Worm (Caenorhabditis elegans) whole organism, young adult: ENCODE results near the gene T26H5.9.

Experiments
- B0261.1 ChIP-seq: sonication (generic microtip); optimal IDR thresholded peaks from 2 replicates; lab custom pipeline; 2016; ENCODE audit warnings: mild to moderate bottlenecking, missing genetic modification characterization, moderate library complexity, missing compliant biosample characterization
- C06A6.2 ChIP-seq: fragments of 200-800 bp; sonication (Bioruptor generic); conservative IDR thresholded peaks from 2 replicates; pipeline ENCODE4 v1.3.6; 2022; ENCODE audit warnings: missing genetic modification characterization, missing compliant biosample characterization
- C17E4.6 ChIP-seq: fragments of 200-800 bp; sonication (Bioruptor generic); IDR thresholded peaks from 2 replicates; pipeline ENCODE4 v1.3.6; 2022; ENCODE audit warnings: missing genetic modification reagents, missing genetic modification characterization, missing compliant biosample characterization
- F33H1.4 ChIP-seq: fragments of 200-800 bp; sonication (Bioruptor generic); IDR thresholded peaks from 2 replicates; pipeline ENCODE4 v1.3.6; 2022; ENCODE audit warnings: missing genetic modification reagents, missing genetic modification characterization, missing compliant biosample characterization
- F39B2.1 ChIP-seq: fragments of 200-800 bp; sonication (Bioruptor generic); IDR thresholded peaks from 2 replicates; pipeline ENCODE4 v1.3.6; 2022; ENCODE audit warnings: missing genetic modification reagents, missing genetic modification characterization, missing compliant biosample characterization
- F49E8.2 ChIP-seq: sonication (generic microtip); optimal IDR thresholded peaks from 3 replicates; lab custom pipeline; 2017; ENCODE audit warnings: missing genetic modification characterization, mild to moderate bottlenecking, missing compliant biosample characterization, antibody characterized with exemption, moderate library complexity; ENCODE audit not compliant: insufficient read depth
- K11D2.4 ChIP-seq: fragments of 200-800 bp; sonication (Bioruptor generic); IDR thresholded peaks from 2 replicates; pipeline ENCODE4 v1.3.6; 2022; ENCODE audit warnings: missing genetic modification reagents, missing genetic modification characterization, missing compliant biosample characterization
- K12H6.12 ChIP-seq: fragments of 200-800 bp; sonication (Bioruptor generic); optimal IDR thresholded peaks from 2 replicates; lab custom pipeline; 2018; ENCODE audit warnings: mild to moderate bottlenecking, missing genetic modification characterization, missing compliant biosample characterization
- Y53G8AR.9 ChIP-seq: fragments of 200-800 bp; sonication (Bioruptor generic); conservative IDR thresholded peaks from 2 replicates; pipeline ENCODE4 v1.3.6; 2022; ENCODE audit warnings: missing genetic modification reagents, missing genetic modification characterization, missing compliant biosample characterization
- Y79H2A.3 ChIP-seq: fragments of 200-800 bp; sonication (Bioruptor generic); conservative IDR thresholded peaks from 2 replicates; pipeline ENCODE4 v1.3.6; 2022; ENCODE audit warnings: missing genetic modification reagents, missing genetic modification characterization, missing compliant biosample characterization
- aptf-3 ChIP-seq: fragments of 200-800 bp; sonication (Bioruptor generic); IDR thresholded peaks from 2 replicates; pipeline ENCODE4 v1.3.6; 2022; ENCODE audit warnings: missing genetic modification characterization, missing compliant biosample characterization
- athp-1 ChIP-seq: sonication (generic microtip); optimal IDR thresholded peaks from 2 replicates; lab custom pipeline; 2017; ENCODE audit warnings: mild to moderate bottlenecking, missing genetic modification characterization, missing compliant biosample characterization
- attf-5 ChIP-seq: fragments of 200-800 bp; sonication (Bioruptor generic); optimal IDR thresholded peaks from 2 replicates; lab custom pipeline; 2018; ENCODE audit warnings: mild to moderate bottlenecking, missing genetic modification characterization, missing compliant biosample characterization
- bed-2 ChIP-seq: fragments of 200-800 bp; sonication (Bioruptor generic); IDR thresholded peaks from 2 replicates; pipeline ENCODE4 v1.3.6; 2022; ENCODE audit warnings: missing genetic modification reagents, missing genetic modification characterization, missing compliant biosample characterization
- ceh-27 ChIP-seq: fragments of 200-800 bp; sonication (Bioruptor generic); optimal IDR thresholded peaks from 2 replicates; lab custom pipeline; 2018; ENCODE audit warnings: mild to moderate bottlenecking, missing genetic modification characterization, moderate library complexity, missing compliant biosample characterization
- ceh-40 ChIP-seq: fragments of 200-800 bp; sonication (Bioruptor generic); IDR thresholded peaks from 2 replicates; pipeline ENCODE4 v1.3.6; 2022; ENCODE audit warnings: missing genetic modification characterization, missing compliant biosample characterization
- ceh-79 ChIP-seq: sonication (generic microtip); optimal IDR thresholded peaks from 2 replicates; lab custom pipeline; 2017; ENCODE audit warnings: mild to moderate bottlenecking, missing genetic modification characterization, missing compliant biosample characterization
- ceh-91 ChIP-seq: fragments of 200-800 bp; sonication (Bioruptor generic); IDR thresholded peaks from 2 replicates; pipeline ENCODE4 v1.3.6; 2022; ENCODE audit warnings: missing genetic modification reagents, missing genetic modification characterization, missing compliant biosample characterization
- chd-7 ChIP-seq: sonication (generic microtip); optimal IDR thresholded peaks from 2 replicates; lab custom pipeline; 2016; ENCODE audit warnings: mild to moderate bottlenecking, missing genetic modification characterization, moderate library complexity, missing compliant biosample characterization
- dpff-1 ChIP-seq: sonication (generic microtip); optimal IDR thresholded peaks from 2 replicates; lab custom pipeline; 2017; ENCODE audit warnings: mild to moderate bottlenecking, missing genetic modification characterization, missing compliant biosample characterization
- dpl-1 ChIP-seq: fragments of 150-350 bp; optimal IDR thresholded peaks from 2 replicates; lab custom pipeline; 2014; ENCODE audit warnings: missing biosample characterization, missing genetic modification reagents, missing genetic modification characterization
- egl-44 ChIP-seq: fragments of 200-800 bp; sonication (Bioruptor generic); IDR thresholded peaks from 2 replicates; pipeline ENCODE4 v1.3.6; 2022; ENCODE audit warnings: missing genetic modification reagents, missing genetic modification characterization, missing compliant biosample characterization
- egrh-3 ChIP-seq: fragments of 200-800 bp; sonication (Bioruptor generic); IDR thresholded peaks from 2 replicates; pipeline ENCODE4 v1.3.6; 2022; ENCODE audit warnings: missing genetic modification reagents, missing genetic modification characterization, missing compliant biosample characterization
- ekl-4 ChIP-seq: fragments of 200-800 bp; sonication (Bioruptor generic); IDR thresholded peaks from 2 replicates; pipeline ENCODE4 v1.3.6; 2022; ENCODE audit warnings: missing genetic modification reagents, missing genetic modification characterization, missing compliant biosample characterization
- him-1 ChIP-seq: sonication (generic microtip); optimal IDR thresholded peaks from 2 replicates; lab custom pipeline; 2016; ENCODE audit warnings: missing genotype, missing genetic modification reagents, missing genetic modification characterization, missing compliant biosample characterization
- hrde-1 ChIP-seq: sonication (generic microtip); optimal IDR thresholded peaks from 2 replicates; lab custom pipeline; 2016; ENCODE audit warnings: missing genetic modification characterization, mild to moderate bottlenecking, missing compliant biosample characterization, moderate library complexity, missing genotype, missing genetic modification reagents, borderline replicate concordance
- let-526 ChIP-seq: fragments of 200-800 bp; sonication (Bioruptor generic); IDR thresholded peaks from 2 replicates; pipeline ENCODE4 v1.3.6; 2022; ENCODE audit warnings: missing genetic modification reagents, missing genetic modification characterization, missing compliant biosample characterization
- lin-54 ChIP-seq: fragments of 200-800 bp; sonication (Bioruptor generic); optimal IDR thresholded peaks from 2 replicates; lab custom pipeline; 2018; ENCODE audit warnings: mild to moderate bottlenecking, missing genetic modification characterization, missing compliant biosample characterization
- lir-1 ChIP-seq: fragments of 200-800 bp; sonication (Bioruptor generic); conservative IDR thresholded peaks from 2 replicates; pipeline ENCODE4 v1.3.6; 2022; ENCODE audit warnings: missing genetic modification reagents, missing genetic modification characterization, missing compliant biosample characterization
- lsy-27 ChIP-seq: sonication (generic microtip); optimal IDR thresholded peaks from 2 replicates; lab custom pipeline; 2017; ENCODE audit warnings: missing genetic modification characterization, mild to moderate bottlenecking, missing compliant biosample characterization, antibody characterized with exemption, missing genotype, borderline replicate concordance; ENCODE audit not compliant: insufficient read depth
- madf-10 ChIP-seq: sonication (generic microtip); optimal IDR thresholded peaks from 2 replicates; lab custom pipeline; 2016; ENCODE audit warnings: mild to moderate bottlenecking, missing genetic modification characterization, missing compliant biosample characterization
- madf-3 ChIP-seq: fragments of 200-800 bp; sonication (Bioruptor generic); IDR thresholded peaks from 2 replicates; pipeline ENCODE4 v1.3.6; 2022; ENCODE audit warnings: missing genetic modification reagents, missing genetic modification characterization, missing compliant biosample characterization
- mcd-1 ChIP-seq: fragments of 200-800 bp; sonication (Bioruptor generic); IDR thresholded peaks from 2 replicates; pipeline ENCODE4 v1.3.6; 2022; ENCODE audit warnings: missing genetic modification reagents, missing genetic modification characterization, missing compliant biosample characterization
- mes-4 ChIP-seq: sonication (generic microtip); optimal IDR thresholded peaks from 2 replicates; lab custom pipeline; 2016; ENCODE audit warnings: missing genotype, missing genetic modification characterization, missing compliant biosample characterization
- mxl-1 ChIP-seq: sonication (generic microtip); optimal IDR thresholded peaks from 2 replicates; lab custom pipeline; 2016; ENCODE audit warnings: missing genetic modification characterization, missing compliant biosample characterization
- nhr-80 ChIP-seq: sonication (generic microtip); optimal IDR thresholded peaks from 2 replicates; lab custom pipeline; 2016; ENCODE audit warnings: missing genetic modification characterization, missing compliant biosample characterization
- pbrm-1 ChIP-seq: fragments of 200-800 bp; sonication (Bioruptor generic); IDR thresholded peaks from 2 replicates; pipeline ENCODE4 v1.3.6; 2022; ENCODE audit warnings: missing genetic modification reagents, missing genetic modification characterization, missing compliant biosample characterization
- repo-1 ChIP-seq: sonication (generic microtip); optimal IDR thresholded peaks from 2 replicates; lab custom pipeline; 2017; ENCODE audit warnings: mild to moderate bottlenecking, missing genetic modification characterization, missing compliant biosample characterization
- snpc-1.3 ChIP-seq: sonication (generic microtip); optimal IDR thresholded peaks from 2 replicates; lab custom pipeline; 2017; ENCODE audit warnings: missing genetic modification characterization, mild to moderate bottlenecking, missing compliant biosample characterization, antibody characterized with exemption, moderate library complexity, missing genotype, missing genetic modification reagents; ENCODE audit not compliant: insufficient read depth
- snpc-3.4 ChIP-seq: sonication (generic microtip); optimal IDR thresholded peaks from 2 replicates; lab custom pipeline; 2017; ENCODE audit warnings: missing genetic modification characterization, mild to moderate bottlenecking, missing compliant biosample characterization, antibody characterized with exemption, moderate library complexity, missing genotype, missing genetic modification reagents
- snpc-4 ChIP-seq, 5 experiments: fragments of 150-350 bp in 1 of 5; sonication (generic microtip) in 4 of 5; optimal IDR thresholded peaks; 2 replicates each; lab custom pipeline; 2014 to 2018; ENCODE audit warnings: missing genetic modification characterization in 5 of 5, missing biosample characterization in 3 of 5, antibody characterized with exemption in 2 of 5, mild to moderate bottlenecking in 2 of 5, missing compliant biosample characterization in 2 of 5, missing genotype in 2 of 5, moderate library complexity in 2 of 5, missing genetic modification reagents in 1 of 5
- unc-130 ChIP-seq: sonication (generic microtip); optimal IDR thresholded peaks from 2 replicates; lab custom pipeline; 2016; ENCODE audit warnings: missing genetic modification reagents, missing genetic modification characterization, missing compliant biosample characterization
- xnd-1 ChIP-seq: sonication (generic microtip); optimal IDR thresholded peaks from 2 replicates; lab custom pipeline; 2016; ENCODE audit warnings: missing genotype, missing genetic modification reagents, missing genetic modification characterization, missing compliant biosample characterization
- zim-3 ChIP-seq: sonication (generic microtip); optimal IDR thresholded peaks from 2 replicates; lab custom pipeline; 2017; ENCODE audit warnings: mild to moderate bottlenecking, missing genetic modification characterization, moderate library complexity, missing compliant biosample characterization
- ztf-28 ChIP-seq: fragments of 200-800 bp; sonication (Bioruptor generic); IDR thresholded peaks from 2 replicates; pipeline ENCODE4 v1.3.6; 2022; ENCODE audit warnings: missing genetic modification reagents, missing genetic modification characterization, missing compliant biosample characterization
- ztf-3 ChIP-seq: fragments of 200-800 bp; sonication (Bioruptor generic); optimal IDR thresholded peaks from 2 replicates; lab custom pipeline; 2018; ENCODE audit warnings: mild to moderate bottlenecking, missing genetic modification characterization, missing compliant biosample characterization

T26H5.9 gene

DNA sequence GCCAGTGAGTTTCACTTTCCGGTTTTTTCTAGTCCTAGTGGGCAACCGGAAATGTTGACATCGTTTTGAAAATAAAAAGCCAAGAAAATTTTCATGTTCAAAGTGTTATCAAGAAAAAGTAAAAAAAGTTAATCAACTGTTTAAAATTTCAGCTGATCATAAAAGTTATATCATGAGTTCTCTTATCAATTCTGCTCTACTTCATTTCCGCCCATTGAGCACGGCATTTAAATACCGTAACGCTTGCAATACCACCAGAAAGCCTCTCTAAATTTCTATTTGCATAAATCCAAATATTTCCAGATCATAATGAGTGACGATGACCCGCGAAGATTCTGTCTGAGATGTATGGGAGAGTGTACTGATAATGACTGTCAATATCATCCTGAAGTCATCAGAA, at the start of gene T26H5.9:
Gene T26H5.9 (plus strand): TSS at position 302 of the 400 bp plus-strand sequence.
- TF ChIP-seq mxl-1 (tag; lab: Kevin White, UChicago) (no peak), madf-10 (tag; lab: Kevin White, UChicago) (no peak), nhr-80 (tag; lab: Kevin White, UChicago) (peak; percentile 2)

DNA sequence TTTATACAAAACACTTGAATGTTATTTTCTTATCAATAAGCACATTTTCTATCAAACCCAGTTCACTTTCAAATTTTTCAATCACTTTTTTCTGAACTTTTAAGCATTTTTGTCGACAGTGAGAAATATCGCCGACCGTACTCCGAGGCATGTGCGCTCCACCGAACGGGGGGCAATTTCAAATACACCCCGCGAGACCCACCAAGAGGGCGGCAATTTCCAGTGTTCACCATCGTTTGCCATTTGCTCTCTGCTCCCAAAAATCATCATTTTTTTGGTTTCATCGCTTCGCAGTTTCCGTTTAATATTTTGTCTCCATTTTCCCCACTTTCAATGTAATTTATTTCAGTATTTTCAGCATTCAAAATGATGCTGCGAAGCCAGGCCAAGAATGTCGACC, 49.4 kb upstream of the T26H5.9 start, which contains the start of gene cyb-3:
Gene cyb-3 (plus strand): TSS at position 350 of the 400 bp plus-strand sequence.
- TF ChIP-seq mcd-1 (GFP tag; lab: Robert Waterston, UW), result peak; percentile 84
- TF ChIP-seq zim-3 (tag; lab: Kevin White, UChicago), result no peak
- TF ChIP-seq madf-3 (GFP tag; lab: Robert Waterston, UW), result peak; percentile 89
- no peak for TF ChIP-seq K12H6.12 (tag; lab: Kevin White, UChicago)
- peak; percentile 75 for TF ChIP-seq lin-54 (GFP tag; lab: Kevin White, UChicago)
- TF ChIP-seq chd-7 (tag; lab: Kevin White, UChicago), result no peak
- 0 out of 2 replicates have a peak, but pooled peaks have one; percentile 24 for TF ChIP-seq Y53G8AR.9 (GFP tag; lab: Robert Waterston, UW)
- TF ChIP-seq F39B2.1 (GFP tag; lab: Robert Waterston, UW), result no peak
- TF ChIP-seq B0261.1 (tag; lab: Kevin White, UChicago), result peak; percentile 18
- no peak for TF ChIP-seq ceh-79
- no peak for TF ChIP-seq let-526 (GFP tag; lab: Robert Waterston, UW)
- TF ChIP-seq hrde-1 (tag; lab: Kevin White, UChicago), result no peak
- TF ChIP-seq xnd-1 (tag; lab: Kevin White, UChicago), result peak; percentile 82
- TF ChIP-seq lir-1 (GFP tag; lab: Robert Waterston, UW), result no peak
- no peak for TF ChIP-seq mes-4 (tag; lab: Kevin White, UChicago)
- no peak for TF ChIP-seq K11D2.4 (GFP tag; lab: Robert Waterston, UW)
- no peak for TF ChIP-seq egrh-3 (GFP tag; lab: Robert Waterston, UW)
- TF ChIP-seq ceh-91, result peak; percentile 91
- TF ChIP-seq C06A6.2 (GFP tag; lab: Robert Waterston, UW), result no peak
- no peak for TF ChIP-seq lsy-27
- peak; percentile 28; the same call in 1 of the 2 replicates for TF ChIP-seq pbrm-1 (GFP tag; lab: Robert Waterston, UW)
- peak; percentile 7 for TF ChIP-seq athp-1 (tag; lab: Kevin White, UChicago)
- no peak for TF ChIP-seq ekl-4 (GFP tag; lab: Robert Waterston, UW)
- TF ChIP-seq bed-2 (GFP tag; lab: Robert Waterston, UW), result no peak
- TF ChIP-seq attf-5, result no peak
- TF ChIP-seq repo-1, result no peak
- TF ChIP-seq snpc-3.4 (tag; lab: Kevin White, UChicago), result peak; percentile 68
- no peak for TF ChIP-seq ztf-28 (GFP tag; lab: Robert Waterston, UW)
- TF ChIP-seq snpc-4 (GFP tag; optimal IDR thresholded peaks at IDR 0.05; lab: Kevin White, UChicago), result peak; percentile 1
- TF ChIP-seq snpc-4 (tag; optimal IDR thresholded peaks at IDR 0.05; lab: Kevin White, UChicago), result peak in 1 of 4 experiments; percentile 53
- TF ChIP-seq him-1 (tag; lab: Kevin White, UChicago), result no peak
- peak; percentile 80 for TF ChIP-seq F49E8.2
- TF ChIP-seq snpc-1.3 (tag; lab: Kevin White, UChicago), result no peak
- TF ChIP-seq ceh-27 (GFP tag; lab: Kevin White, UChicago), result no peak
- no peak for TF ChIP-seq egl-44
- no peak for TF ChIP-seq ztf-3 (GFP tag; lab: Kevin White, UChicago)
- no peak for TF ChIP-seq dpff-1
- no peak for TF ChIP-seq C17E4.6 (GFP tag; lab: Robert Waterston, UW)
- TF ChIP-seq dpl-1 (GFP tag; lab: Kevin White, UChicago), result peak; percentile 85
- TF ChIP-seq Y79H2A.3, result no peak
- TF ChIP-seq ceh-40, result no peak
- TF ChIP-seq F33H1.4 (GFP tag; lab: Robert Waterston, UW), result peak; percentile 71
- TF ChIP-seq unc-130 (GFP tag; lab: Kevin White, UChicago), result peak; percentile 36
- no peak for TF ChIP-seq aptf-3 (GFP tag; lab: Robert Waterston, UW)
